Fruit fly (Drosophila melanogaster): ENCODE measurements around the gene CG7800.
A peak's percentile ranks its signal among the peaks of the same experiment; 100 is the strongest.

CG7800 gene

DNA sequence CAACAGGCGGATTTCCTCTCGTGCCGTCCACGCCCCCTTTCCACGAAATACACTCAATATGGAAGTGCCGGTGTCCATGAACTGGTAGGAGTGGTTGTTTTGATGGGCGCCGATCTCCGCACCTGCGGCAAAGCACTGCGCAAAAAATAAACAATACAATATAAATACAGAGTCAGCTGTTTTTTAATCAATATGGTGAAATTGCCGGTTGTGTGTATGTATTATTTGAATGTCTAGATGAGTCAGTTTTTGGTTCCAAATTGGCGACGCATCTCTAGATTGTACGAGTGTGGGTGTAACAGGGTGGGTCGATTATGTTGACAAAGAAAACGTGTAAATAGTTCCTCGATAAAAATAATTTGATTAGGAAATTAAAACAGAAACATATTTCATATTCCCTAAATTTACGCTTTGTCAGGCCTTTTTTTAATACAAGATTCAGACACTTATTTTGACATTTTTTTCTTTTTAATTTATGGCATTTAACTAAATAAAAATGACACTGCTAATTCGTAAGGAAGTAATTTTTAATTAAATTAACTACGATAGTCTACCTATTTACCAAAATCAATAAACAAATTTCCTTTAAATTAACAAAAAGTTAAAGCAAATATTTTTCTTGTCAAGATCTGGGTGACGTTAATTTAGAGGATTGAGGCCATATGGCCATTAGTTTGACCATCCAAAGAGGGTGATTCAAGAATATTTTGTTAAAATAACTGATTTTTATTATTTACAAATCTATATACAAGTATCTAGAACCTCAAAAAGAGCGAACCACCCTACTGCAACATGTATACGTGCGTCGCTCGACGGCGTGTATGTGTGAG lies 21.9 kb downstream of the CG7800 start (continued):
- peak; percentile 94 for TF ChIP-seq CG12391 (tag; optimal IDR thresholded peaks at IDR 0.05)
- TF ChIP-seq zf30C (GFP tag; optimal IDR thresholded peaks at IDR 0.05), result no peak
- TF ChIP-seq amos (GFP tag; IDR thresholded peaks at IDR 0.05; ENCODE audit: partially characterized antibody), result no peak
- TF ChIP-seq CG5180 (GFP tag; optimal IDR thresholded peaks at IDR 0.05), result peak; percentile 84
- peak; percentile 54 for TF ChIP-seq vfl (GFP tag; optimal IDR thresholded peaks at IDR 0.05)
- TF ChIP-seq CG7928 (GFP tag; optimal IDR thresholded peaks at IDR 0.05), result peak; percentile 72
- TF ChIP-seq CG3726 (GFP tag; IDR thresholded peaks at IDR 0.05), result peak; percentile 62; the same call in 1 of the 3 replicates
- TF ChIP-seq chm (GFP tag; IDR thresholded peaks at IDR 0.05), result peak; percentile 75
- TF ChIP-seq CrebB (tag; optimal IDR thresholded peaks at IDR 0.05), result peak; percentile 29
- TF ChIP-seq Optix (GFP tag; IDR thresholded peaks at IDR 0.05), result 0 out of 3 replicates have a peak, but pooled peaks have one; percentile 33
- TF ChIP-seq C15 (GFP tag; IDR thresholded peaks at IDR 0.05), result no peak
- peak; percentile 82 for TF ChIP-seq Atf6 (GFP tag; IDR thresholded peaks at IDR 0.05)
- peak; percentile 56 for TF ChIP-seq CG4404 (GFP tag; IDR thresholded peaks at IDR 0.05)
- TF ChIP-seq CG2712 (tag; optimal IDR thresholded peaks at IDR 0.05), result peak; percentile 90
- TF ChIP-seq CG17829 (tag; optimal IDR thresholded peaks at IDR 0.05), result peak; percentile 92
- peak; percentile 75 for TF ChIP-seq Xrp1 (GFP tag; IDR thresholded peaks at IDR 0.05)
- peak; percentile 95 for TF ChIP-seq odd (GFP tag; optimal IDR thresholded peaks at IDR 0.05)
- peak; percentile 95 for TF ChIP-seq CG8924 (tag; optimal IDR thresholded peaks at IDR 0.05)
- TF ChIP-seq CG2120 (GFP tag; optimal IDR thresholded peaks at IDR 0.05), result peak; percentile 91
- TF ChIP-seq pho (GFP tag; optimal IDR thresholded peaks at IDR 0.05), result peak; percentile 87
- TF ChIP-seq twi (tag; optimal IDR thresholded peaks at IDR 0.05), result peak; percentile 82
- no peak for TF ChIP-seq br (optimal IDR thresholded peaks at IDR 0.05)
- peak; percentile 81 for TF ChIP-seq oc (tag; optimal IDR thresholded peaks at IDR 0.05)
- peak; percentile 93 for TF ChIP-seq CG31441 (GFP tag; IDR thresholded peaks at IDR 0.05)
- no peak for TF ChIP-seq ato (GFP tag; IDR thresholded peaks at IDR 0.05; ENCODE audit: partially characterized antibody)
- TF ChIP-seq CG16779 (GFP tag; IDR thresholded peaks at IDR 0.05), result peak; percentile 48; the same call in 1 of the 2 replicates
- peak; percentile 40 for TF ChIP-seq schlank (tag; optimal IDR thresholded peaks at IDR 0.05)
- peak; percentile 88 for TF ChIP-seq D19A (tag; optimal IDR thresholded peaks at IDR 0.05)
- TF ChIP-seq CG6791 (GFP tag; IDR thresholded peaks at IDR 0.05; ENCODE audit: partially characterized antibody), result no peak
- TF ChIP-seq sna (GFP tag; IDR thresholded peaks at IDR 0.05; ENCODE audit: partially characterized antibody), result no peak
- TF ChIP-seq tll (GFP tag; optimal IDR thresholded peaks at IDR 0.05), result no peak
- peak; percentile 89 for TF ChIP-seq CG34376 (GFP tag; optimal IDR thresholded peaks at IDR 0.05)
- TF ChIP-seq CG4730 (GFP tag; IDR thresholded peaks at IDR 0.05), result peak; percentile 32; the same call in 1 of the 2 replicates
- TF ChIP-seq sc (optimal IDR thresholded peaks at IDR 0.05), result no peak
- peak; percentile 87 for TF ChIP-seq sc (GFP tag; optimal IDR thresholded peaks at IDR 0.05)
- TF ChIP-seq tgo (GFP tag; IDR thresholded peaks at IDR 0.05), result peak; percentile 64
- TF ChIP-seq CG1603 (tag; optimal IDR thresholded peaks at IDR 0.05), result peak; percentile 37
- peak; percentile 89 for TF ChIP-seq Nf-YC (tag; optimal IDR thresholded peaks at IDR 0.05)
- TF ChIP-seq her (GFP tag; optimal IDR thresholded peaks at IDR 0.05), result peak; percentile 48
- TF ChIP-seq CG10209 (GFP tag; optimal IDR thresholded peaks at IDR 0.05), result peak; percentile 92
- peak; percentile 71 for TF ChIP-seq tx (GFP tag; optimal IDR thresholded peaks at IDR 0.05)
- TF ChIP-seq CG1024 (GFP tag; IDR thresholded peaks at IDR 0.05), result peak; percentile 36
- peak; percentile 64; the same call in 1 of the 2 replicates for TF ChIP-seq E2f1 (GFP tag; IDR thresholded peaks at IDR 0.05)
- TF ChIP-seq CG9437 (GFP tag; optimal IDR thresholded peaks at IDR 0.05), result peak; percentile 95
- TF ChIP-seq CG34422 (GFP tag; IDR thresholded peaks at IDR 0.05), result peak; percentile 64
- TF ChIP-seq CG3163 (GFP tag; optimal IDR thresholded peaks at IDR 0.05), result peak; percentile 30
- peak; percentile 47 for TF ChIP-seq Myb (GFP tag; optimal IDR thresholded peaks at IDR 0.05)
- no peak for TF ChIP-seq CG10321 (GFP tag; IDR thresholded peaks at IDR 0.05)
- peak; percentile 18 for TF ChIP-seq MBD-R2 (GFP tag; IDR thresholded peaks at IDR 0.05)

All from whole organism, embryonic.